Fruit fly (Drosophila melanogaster) whole organism, larva: Measurements from ENCODE around the gene Cpr65Ec.

Source experiments
- noc ChIP-seq: fragments of 200-800 bp; sonication (Bioruptor generic); optimal IDR thresholded peaks from 3 replicates; lab custom pipeline; 2019; ENCODE audit warnings: missing biosample characterization, mild to moderate bottlenecking, missing genetic modification characterization, moderate library complexity

Gene Cpr65Ec

DNA sequence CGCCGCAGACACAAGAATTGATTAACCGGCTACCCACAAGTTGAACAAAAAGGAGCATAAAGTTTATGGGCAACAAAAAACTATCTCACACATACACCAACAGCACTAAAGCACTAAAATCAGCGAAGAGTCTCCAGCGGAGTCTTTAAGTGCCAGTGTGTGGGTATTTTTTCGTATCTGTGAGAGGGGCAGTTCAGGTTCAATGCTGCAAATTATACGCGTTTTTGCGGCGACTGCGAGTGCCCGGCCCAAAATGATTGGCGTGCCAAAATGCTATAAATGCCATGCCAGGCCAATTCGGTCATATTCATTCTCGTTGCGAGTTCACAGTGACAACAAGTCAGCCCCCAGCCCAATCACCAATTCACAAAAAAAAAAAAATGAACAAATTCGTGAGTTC, at the start of gene Cpr65Ec:
TSS of gene Cpr65Ec (plus strand) at position 301 of the 400 bp plus-strand sequence.
- no peak for TF ChIP-seq noc (tag; lab: Kevin White, UChicago)

DNA sequence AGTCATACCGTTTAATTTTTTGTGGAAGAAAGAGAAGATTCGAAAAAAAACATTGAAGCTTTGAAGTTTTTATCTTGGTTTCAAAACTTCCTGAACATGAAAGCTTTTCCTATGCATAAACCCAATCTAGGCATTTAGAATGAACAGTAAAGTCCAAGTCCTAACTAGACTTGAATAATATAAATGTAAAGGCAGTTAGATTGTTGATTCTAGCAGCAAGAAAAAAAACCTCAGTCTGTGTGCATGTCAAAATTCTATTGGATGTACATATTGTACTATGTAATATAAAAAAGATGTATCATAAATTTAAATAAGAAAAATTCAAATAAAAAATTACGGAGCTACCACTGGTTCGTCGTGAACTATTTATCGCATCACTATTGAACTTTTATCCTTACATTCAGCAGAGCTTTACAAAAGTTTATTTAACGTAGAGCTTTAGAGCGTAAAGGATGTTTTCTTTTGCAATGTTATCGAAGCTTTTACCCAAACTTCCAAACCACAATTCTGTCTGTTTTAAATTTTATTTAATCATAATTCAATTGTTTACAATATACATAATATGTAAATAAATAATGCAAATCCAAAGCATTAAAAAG, 34.5 kb upstream of the Cpr65Ec start:
- TF ChIP-seq noc (tag; lab: Kevin White, UChicago), result no peak

DNA sequence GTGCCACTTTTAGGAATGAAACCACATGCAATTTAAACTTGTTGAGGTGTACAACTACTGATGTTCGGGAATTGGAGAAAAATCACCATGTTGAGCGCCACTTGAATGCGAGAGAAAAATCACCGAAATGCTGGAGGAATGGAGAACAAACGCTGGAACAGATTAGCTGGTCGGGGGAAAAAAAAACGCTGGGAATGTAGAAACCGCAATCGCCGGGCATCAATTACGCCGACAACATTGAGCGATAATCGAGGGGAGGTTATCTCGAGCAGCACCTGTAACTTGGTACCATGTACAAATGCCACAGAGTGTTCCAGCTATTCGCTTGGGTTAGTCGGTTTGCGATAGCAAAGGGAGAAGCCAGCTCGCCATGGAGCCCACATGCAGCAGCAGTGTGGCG, 27.0 kb upstream of the Cpr65Ec start, which contains the start of gene CG14823:
TSS of gene CG14823 (plus strand) at position 301 of the 400 bp plus-strand sequence.
- no peak for TF ChIP-seq noc (tag; lab: Kevin White, UChicago)

DNA sequence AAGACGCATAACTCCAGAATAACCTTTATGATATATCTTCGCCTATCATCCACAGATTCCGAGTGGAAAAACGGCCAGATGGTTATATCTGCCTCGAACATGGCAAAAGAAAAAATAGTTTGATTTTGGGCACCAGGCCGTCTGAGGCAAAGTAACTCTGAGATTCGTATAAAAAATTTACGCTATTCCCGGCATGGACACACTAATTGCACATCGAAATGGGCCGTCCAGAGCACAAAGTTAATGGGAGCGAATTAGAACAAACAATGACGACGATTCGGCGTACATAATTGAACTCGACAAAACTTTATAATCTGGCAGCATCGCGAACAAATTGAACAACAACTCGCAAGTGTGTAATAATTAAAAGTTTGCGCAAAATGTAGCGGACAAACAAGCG, 23.9 kb upstream of the Cpr65Ec start, which contains the start of gene CG32391:
TSS of gene CG32391 (minus strand) at position 101 of the 400 bp plus-strand sequence.
- no peak for TF ChIP-seq noc (tag; lab: Kevin White, UChicago)

DNA sequence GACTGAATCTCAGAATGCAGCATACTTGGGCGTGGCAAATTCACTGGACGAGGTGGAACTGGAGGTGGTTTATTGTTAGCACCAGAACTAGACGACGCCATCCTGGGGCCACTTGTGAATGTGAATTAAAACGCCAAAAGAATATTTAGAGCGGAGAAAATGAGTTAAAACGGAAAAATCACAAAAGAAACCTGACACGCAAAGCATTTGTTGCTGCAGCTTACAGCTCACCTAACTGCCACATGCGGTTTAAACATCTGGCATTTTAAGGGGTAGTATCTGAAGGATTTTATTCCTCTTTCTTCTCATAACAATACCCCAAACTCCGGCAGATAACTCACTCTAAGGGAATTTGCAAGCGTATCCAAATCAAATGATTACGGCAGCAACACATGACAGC, 17.9 kb upstream of the Cpr65Ec start, which contains the start of gene CG34030:
TSS of gene CG34030 (minus strand) at position 101 of the 400 bp plus-strand sequence.
- no peak for TF ChIP-seq noc (tag; lab: Kevin White, UChicago)

DNA sequence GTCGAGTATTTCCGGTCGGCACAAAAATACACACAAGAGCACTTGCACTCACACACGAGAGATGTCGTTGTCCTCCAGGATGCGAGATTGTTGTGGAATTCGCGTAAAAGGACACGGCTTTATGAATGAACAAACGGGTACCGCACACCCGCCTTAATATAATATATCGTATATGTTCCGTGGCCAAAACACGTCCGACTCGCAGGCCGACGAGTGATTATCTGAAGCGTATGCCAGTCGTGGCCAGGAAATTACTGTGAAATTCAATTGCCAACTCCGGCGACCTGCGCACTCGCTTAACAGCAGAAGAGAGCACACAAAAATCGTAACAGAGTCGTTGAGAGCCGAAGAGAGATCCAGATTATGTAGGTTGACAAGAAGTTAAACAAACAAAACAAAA, 15.7 kb upstream of the Cpr65Ec start, which contains the start of gene CG8641:
TSS of gene CG8641 (minus strand) at position 205 of the 400 bp plus-strand sequence.
- TF ChIP-seq noc (tag; lab: Kevin White, UChicago), result no peak

DNA sequence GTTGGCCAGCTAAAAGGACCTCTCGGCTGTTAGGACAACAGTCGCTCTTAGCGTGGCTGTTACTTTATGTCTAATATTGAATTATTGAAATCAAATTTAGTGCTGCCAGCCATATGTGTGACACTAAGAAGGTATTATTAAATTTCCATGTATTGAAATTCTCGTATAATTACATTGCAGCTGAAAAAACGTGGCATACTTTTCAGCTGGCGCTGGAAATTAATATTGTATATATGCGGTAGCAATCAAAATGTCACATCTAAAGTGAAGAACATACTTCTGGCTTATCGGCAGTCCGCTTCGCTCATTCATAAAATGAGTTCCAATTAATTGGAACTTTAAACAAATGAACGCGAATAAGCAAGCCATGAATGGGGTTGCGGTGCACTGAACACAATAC, 10.8 kb upstream of the Cpr65Ec start:
- TF ChIP-seq noc (tag; lab: Kevin White, UChicago), result no peak

DNA sequence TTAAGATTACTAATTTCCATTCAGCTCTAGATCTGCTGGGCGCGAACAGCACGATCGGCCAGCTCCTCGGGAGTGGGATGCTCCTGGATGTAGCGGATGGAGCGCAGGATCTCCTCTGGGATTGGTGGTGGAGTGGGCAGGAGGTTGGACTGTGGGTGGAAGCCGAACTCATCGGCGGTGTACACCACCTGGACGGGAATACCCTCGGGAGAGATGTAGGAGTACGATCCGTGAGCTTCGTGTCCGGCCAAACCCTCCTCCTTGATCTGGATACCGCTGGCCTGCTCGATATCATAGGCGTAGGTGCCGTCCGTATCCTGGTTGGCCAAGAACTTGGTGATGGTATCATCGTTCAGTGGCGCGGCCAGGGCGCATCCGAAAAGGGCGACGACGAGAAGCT, 6.9 kb upstream of the Cpr65Ec start:
- TF ChIP-seq noc (tag; lab: Kevin White, UChicago), result no peak

DNA sequence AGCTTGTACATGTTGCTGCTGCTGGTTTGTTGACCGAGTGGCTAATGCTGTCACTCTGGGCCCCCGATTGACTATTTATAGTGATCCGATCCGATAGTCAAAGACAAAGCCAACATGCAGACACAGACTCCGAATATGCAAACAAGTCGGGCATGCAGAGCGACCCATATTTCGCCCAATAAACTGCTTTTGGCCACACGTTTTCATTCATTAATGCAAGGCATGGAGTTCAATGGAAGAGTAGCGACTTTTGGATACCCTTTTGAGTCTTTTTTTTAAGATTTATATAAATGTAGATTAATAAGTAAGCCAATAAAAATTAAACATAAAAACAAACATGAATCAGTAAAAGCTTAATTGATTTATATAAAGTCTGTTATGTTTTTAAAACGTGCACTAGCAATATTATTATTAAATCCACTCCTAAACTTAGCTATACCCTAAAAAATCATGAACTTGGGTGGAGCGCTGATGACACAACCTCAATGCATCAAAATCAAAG, 6.4 kb upstream of the Cpr65Ec start, which contains the start of gene Cpr65Ea:
TSS of gene Cpr65Ea (minus strand) at position 51 of the 502 bp plus-strand sequence.
- no peak for TF ChIP-seq noc (tag; lab: Kevin White, UChicago)

DNA sequence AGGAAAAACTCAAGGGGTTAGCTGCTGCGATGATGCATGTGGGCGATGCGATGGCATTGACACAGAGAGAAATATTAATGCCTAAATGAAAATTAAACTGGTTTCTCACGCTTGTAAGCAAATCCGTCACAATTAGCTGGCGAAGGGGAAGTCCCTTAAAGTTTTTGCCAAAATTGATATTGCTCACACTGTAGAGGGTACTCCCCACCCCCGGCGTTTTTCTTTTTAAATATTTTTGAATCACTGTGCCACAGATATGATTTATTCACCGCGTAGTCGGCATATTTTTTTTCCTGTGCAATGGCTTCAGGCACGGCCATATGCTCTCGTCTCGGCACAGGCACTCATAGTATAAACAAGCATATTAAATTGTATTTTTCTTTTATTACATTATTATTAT, 5.7 kb upstream of the Cpr65Ec start:
- TF ChIP-seq noc (tag; lab: Kevin White, UChicago), result no peak

DNA sequence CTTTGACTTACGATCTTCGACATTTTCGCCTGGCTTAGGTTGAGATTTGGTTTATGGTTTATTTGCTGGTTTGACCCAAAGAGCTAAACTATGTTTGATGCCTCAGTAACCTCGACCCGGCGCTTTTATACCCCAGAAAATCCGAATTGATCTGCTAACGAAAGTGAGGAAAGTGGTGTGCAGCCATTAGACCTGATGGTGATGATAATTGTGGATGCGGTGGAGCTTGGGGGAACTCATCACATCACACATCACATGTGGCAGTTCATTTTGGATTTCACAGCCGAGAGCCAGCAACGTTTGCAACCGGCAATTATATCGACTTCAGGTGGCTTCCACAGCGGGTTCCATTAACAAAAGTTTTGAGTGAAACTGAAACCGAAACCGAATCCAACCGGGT, 4.3 kb upstream of the Cpr65Ec start, which contains the start of gene Cpr65Eb:
TSS of gene Cpr65Eb (minus strand) at position 101 of the 400 bp plus-strand sequence.
- TF ChIP-seq noc (tag; lab: Kevin White, UChicago), result no peak

DNA sequence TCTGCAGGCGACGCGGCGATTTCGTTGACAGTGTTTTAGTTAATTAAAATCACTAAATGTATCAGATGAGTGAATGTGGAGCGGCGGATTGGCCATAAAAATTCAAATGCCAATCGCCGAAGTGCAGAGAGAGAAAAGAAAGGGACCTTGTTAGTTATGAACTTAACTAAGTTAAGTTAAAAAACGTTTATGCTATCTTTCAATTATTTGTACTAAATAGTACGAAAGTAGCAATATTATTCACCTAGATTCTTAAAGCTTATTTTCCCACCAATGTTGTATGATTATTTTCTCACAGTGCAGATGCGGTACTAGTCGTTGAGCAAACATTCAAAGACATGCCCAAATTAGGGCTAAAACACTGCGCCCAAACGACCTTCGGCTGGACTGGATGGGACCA, 2.2 kb upstream of the Cpr65Ec start:
- no peak for TF ChIP-seq noc (tag; lab: Kevin White, UChicago)

DNA sequence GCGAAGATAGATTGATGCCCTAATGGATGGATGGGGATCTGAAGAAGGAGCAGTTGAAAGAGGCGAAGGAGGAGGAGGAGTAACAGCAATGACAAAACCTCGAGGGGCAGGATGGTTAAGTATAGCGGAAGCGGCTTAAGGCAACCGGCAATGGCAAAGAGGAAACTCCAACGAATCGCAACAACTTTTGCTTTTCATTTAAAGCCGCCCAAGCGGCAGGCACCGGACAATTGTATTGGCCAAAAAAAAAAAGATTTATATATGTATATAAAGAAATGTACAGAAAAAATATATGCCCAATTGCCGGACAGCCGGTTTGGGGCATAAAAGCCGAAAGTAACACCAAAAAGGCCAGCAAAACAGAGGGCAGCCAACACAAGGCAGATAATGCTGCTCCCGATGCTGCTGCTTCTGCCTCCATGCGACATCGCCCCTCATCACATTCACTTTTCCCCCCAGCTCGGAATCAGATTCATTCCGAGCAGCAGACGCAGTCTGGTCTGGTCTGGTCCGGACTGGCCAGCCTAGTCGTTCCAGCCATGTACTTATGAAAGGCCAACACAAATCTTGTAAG, 1.6 kb upstream of the Cpr65Ec start:
- TF ChIP-seq noc (tag; lab: Kevin White, UChicago), result no peak

DNA sequence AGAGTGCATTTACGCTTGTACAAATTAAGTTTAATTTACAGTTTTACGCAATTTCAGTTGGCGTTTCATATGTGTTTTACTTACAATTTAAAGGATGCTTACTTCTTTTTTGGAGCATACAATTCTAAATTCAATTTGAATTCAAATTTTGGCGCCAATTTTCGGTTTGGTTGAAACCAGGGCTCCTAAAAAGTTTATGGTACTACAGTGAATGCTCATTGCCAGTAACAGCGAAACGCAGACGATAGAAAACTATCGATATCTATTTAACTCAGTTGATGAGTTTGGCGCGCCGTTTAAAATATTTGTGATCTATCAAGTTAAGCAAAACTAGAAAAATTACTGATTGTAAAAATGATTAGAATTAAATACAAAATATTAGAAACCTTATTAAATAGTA, 1.0 kb downstream of the Cpr65Ec start:
- no peak for TF ChIP-seq noc (tag; lab: Kevin White, UChicago)

DNA sequence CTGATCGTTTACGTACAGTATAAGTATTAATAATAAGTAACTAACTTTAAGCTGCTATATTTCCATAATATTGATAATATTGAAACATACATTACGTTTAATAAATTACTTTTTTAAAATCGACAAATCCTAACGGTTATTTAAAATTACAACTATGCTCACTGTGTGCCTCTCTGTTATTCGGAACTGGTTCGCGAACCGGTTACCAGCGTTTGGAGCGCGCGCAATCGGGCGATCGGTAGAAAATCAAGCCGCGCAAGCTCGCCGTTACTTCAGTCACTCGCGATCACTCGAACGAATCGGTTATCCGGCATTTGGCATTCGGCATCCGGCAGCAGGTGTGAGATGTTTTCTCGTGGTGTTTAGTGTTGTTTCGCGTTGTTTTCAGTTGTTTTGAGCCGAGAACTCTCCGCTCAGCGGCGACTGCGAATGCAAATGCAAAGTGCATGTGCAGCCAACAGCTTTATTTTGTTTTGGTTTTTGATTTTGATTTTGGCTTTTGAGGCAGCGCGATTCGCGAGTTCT, 1.6 kb downstream of the Cpr65Ec start, which contains the start of gene form3:
TSS of gene form3 (plus strand) at position 271 of the 525 bp plus-strand sequence.
- no peak for TF ChIP-seq noc (tag; lab: Kevin White, UChicago)

DNA sequence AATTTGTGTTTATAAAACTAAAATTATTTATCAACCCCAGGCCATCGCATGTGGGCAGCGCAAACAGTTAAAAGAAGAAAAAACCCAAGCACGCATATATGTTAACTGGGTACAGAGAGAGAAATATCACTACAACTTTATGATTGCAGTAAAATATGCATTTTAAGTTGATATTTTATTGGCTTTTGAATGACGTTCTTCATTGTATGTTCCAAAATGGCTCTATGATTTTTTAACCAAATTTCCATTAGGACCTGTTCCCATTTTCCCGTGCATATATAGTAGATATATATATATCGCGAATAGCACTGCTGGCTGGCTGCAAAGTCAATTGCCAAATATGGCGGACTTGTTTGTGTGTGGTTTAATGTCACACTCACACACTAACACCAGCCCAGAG, 3.5 kb downstream of the Cpr65Ec start:
- TF ChIP-seq noc (tag; lab: Kevin White, UChicago), result no peak
